Worm (Caenorhabditis elegans) whole organism, L1 larva: ENCODE measurements around the gene F49F1.11.

Experiments used
- alr-1 ChIP-seq: fragments of 200-800 bp; sonication (Bioruptor generic); optimal IDR thresholded peaks from 2 replicates; lab custom pipeline; 2018; ENCODE audit warnings: borderline replicate concordance, mild to moderate bottlenecking, missing genetic modification characterization, missing compliant biosample characterization
- ama-1 ChIP-seq: fragments of 150-350 bp; optimal IDR thresholded peaks from 2 replicates; lab custom pipeline; 2014
- ceh-8 ChIP-seq: fragments of 200-800 bp; sonication (Bioruptor generic); optimal IDR thresholded peaks from 2 replicates; lab custom pipeline; 2018; ENCODE audit warnings: mild to moderate bottlenecking, missing genetic modification characterization, moderate library complexity, missing compliant biosample characterization
- ceh-82 ChIP-seq, 3 experiments: fragments of 150-350 bp in 1 of 3; sonication (generic microtip) in 2 of 3; optimal IDR thresholded peaks; 2 replicates each; lab custom pipeline; 2014 to 2017; ENCODE audit warnings: missing biosample characterization in 3 of 3, missing genetic modification characterization in 3 of 3
- ceh-88 ChIP-seq: fragments of 200-800 bp; sonication (Bioruptor generic); IDR thresholded peaks from 2 replicates; pipeline ENCODE4 v1.3.6; 2022; ENCODE audit warnings: missing genetic modification characterization, missing compliant biosample characterization
- dpl-1 ChIP-seq, 3 experiments: fragments of 150-350 bp in 2 of 3; sonication (generic microtip) in 1 of 3; optimal IDR thresholded peaks; 2 replicates each; lab custom pipeline; 2014 to 2017; ENCODE audit warnings: missing biosample characterization in 3 of 3, missing genetic modification characterization in 3 of 3, missing genetic modification reagents in 3 of 3
- efl-1 ChIP-seq, 4 experiments: fragments of 150-350 bp; optimal IDR thresholded peaks in 3 of 4; peaks in 1 of 4; 1 replicate in 1 of 4; 2 replicates in 3 of 4; lab custom pipeline; 2014; ENCODE audit warnings: missing biosample characterization in 2 of 4, missing genetic modification characterization in 2 of 4, missing genetic modification reagents in 2 of 4
- fkh-8 ChIP-seq: sonication (generic microtip); optimal IDR thresholded peaks from 2 replicates; lab custom pipeline; 2016; ENCODE audit warnings: mild to moderate bottlenecking, missing genetic modification characterization, missing compliant biosample characterization
- fos-1 ChIP-seq: fragments of 150-350 bp; optimal IDR thresholded peaks from 2 replicates; lab custom pipeline; 2014; ENCODE audit warnings: missing biosample characterization, missing genetic modification characterization
- grh-1 ChIP-seq: fragments of 200-800 bp; sonication (Bioruptor generic); IDR thresholded peaks from 2 replicates; pipeline ENCODE4 v1.3.6; 2022; ENCODE audit warnings: missing genetic modification reagents, missing genetic modification characterization, missing compliant biosample characterization
- hlh-4 ChIP-seq: sonication (generic microtip); optimal IDR thresholded peaks from 2 replicates; lab custom pipeline; 2016; ENCODE audit warnings: mild to moderate bottlenecking, missing genetic modification characterization, missing compliant biosample characterization
- irx-1 ChIP-seq: sonication (generic microtip); optimal IDR thresholded peaks from 2 replicates; lab custom pipeline; 2016; ENCODE audit warnings: missing genetic modification characterization, missing compliant biosample characterization
- jun-1 ChIP-seq: fragments of 150-350 bp; optimal IDR thresholded peaks from 2 replicates; lab custom pipeline; 2014; ENCODE audit warnings: missing biosample characterization, missing genetic modification reagents, missing genetic modification characterization
- lin-14 ChIP-seq: fragments of 200-800 bp; sonication (Bioruptor generic); optimal IDR thresholded peaks from 2 replicates; lab custom pipeline; 2018; ENCODE audit warnings: mild to moderate bottlenecking, missing genetic modification characterization, moderate library complexity, missing compliant biosample characterization
- lin-15B ChIP-seq: fragments of 150-350 bp; sonication (generic microtip); optimal IDR thresholded peaks from 3 replicates; lab custom pipeline; 2014; ENCODE audit warnings: missing biosample characterization, missing genetic modification characterization
- lin-39 ChIP-seq: fragments of 150-350 bp; optimal IDR thresholded peaks from 2 replicates; lab custom pipeline; 2014; ENCODE audit warnings: missing biosample characterization, missing genetic modification reagents, missing genetic modification characterization
- lir-3 ChIP-seq: sonication (generic microtip); optimal IDR thresholded peaks from 2 replicates; lab custom pipeline; 2016; ENCODE audit warnings: mild to moderate bottlenecking, missing genetic modification characterization, moderate library complexity, missing compliant biosample characterization; ENCODE audit not compliant: poor library complexity
- mab-9 ChIP-seq: fragments of 200-800 bp; sonication (Bioruptor generic); IDR thresholded peaks from 2 replicates; pipeline ENCODE4 v1.3.6; 2022; ENCODE audit warnings: missing genetic modification reagents, missing genetic modification characterization, missing compliant biosample characterization
- mep-1 ChIP-seq: fragments of 150-350 bp; optimal IDR thresholded peaks from 2 replicates; lab custom pipeline; 2014; ENCODE audit warnings: missing biosample characterization, missing genetic modification characterization
- nhr-12 ChIP-seq: sonication (generic microtip); optimal IDR thresholded peaks from 2 replicates; lab custom pipeline; 2017; ENCODE audit warnings: missing biosample characterization, missing genetic modification characterization
- nhr-20 ChIP-seq: sonication (generic microtip); optimal IDR thresholded peaks from 2 replicates; lab custom pipeline; 2016; ENCODE audit warnings: mild to moderate bottlenecking, missing genetic modification characterization, missing compliant biosample characterization
- nhr-237 ChIP-seq: fragments of 150-350 bp; optimal IDR thresholded peaks from 2 replicates; lab custom pipeline; 2014; ENCODE audit warnings: missing biosample characterization, missing genetic modification characterization
- nhr-76 ChIP-seq: sonication (generic microtip); optimal IDR thresholded peaks from 2 replicates; lab custom pipeline; 2017; ENCODE audit warnings: missing biosample characterization, missing genetic modification characterization
- nhr-85 ChIP-seq: sonication (generic microtip); peaks from one replicate; lab custom pipeline; 2016; ENCODE audit warnings: missing genetic modification characterization, inconsistent platforms, missing compliant biosample characterization
- nhr-90 ChIP-seq: sonication (generic microtip); optimal IDR thresholded peaks from 2 replicates; lab custom pipeline; 2016; ENCODE audit warnings: mild to moderate bottlenecking, missing genetic modification characterization, missing compliant biosample characterization; ENCODE audit not compliant: poor library complexity
- pqm-1 ChIP-seq: sonication (generic microtip); optimal IDR thresholded peaks from 3 replicates; lab custom pipeline; 2017; ENCODE audit warnings: missing biosample characterization, missing genetic modification characterization
- rnt-1 ChIP-seq: sonication (generic microtip); optimal IDR thresholded peaks from 2 replicates; lab custom pipeline; 2016; ENCODE audit warnings: mild to moderate bottlenecking, missing genetic modification characterization, moderate library complexity, missing compliant biosample characterization
- snpc-4 ChIP-seq: fragments of 150-350 bp; optimal IDR thresholded peaks from 2 replicates; lab custom pipeline; 2014; ENCODE audit warnings: missing biosample characterization, missing genetic modification characterization
- sptf-1 ChIP-seq: fragments of 150-350 bp; optimal IDR thresholded peaks from 2 replicates; lab custom pipeline; 2014; ENCODE audit warnings: missing biosample characterization, missing genetic modification characterization
- unc-30 ChIP-seq: sonication (generic microtip); optimal IDR thresholded peaks from 2 replicates; lab custom pipeline; 2017; ENCODE audit warnings: missing biosample characterization, missing genetic modification characterization
- unc-62 ChIP-seq: fragments of 150-350 bp; optimal IDR thresholded peaks from 2 replicates; lab custom pipeline; 2014; ENCODE audit warnings: missing biosample characterization, missing genetic modification reagents, missing genetic modification characterization
- unc-86 ChIP-seq: sonication (generic microtip); optimal IDR thresholded peaks from 2 replicates; lab custom pipeline; 2016; ENCODE audit warnings: missing genetic modification characterization, missing compliant biosample characterization
- unc-98 ChIP-seq: fragments of 200-800 bp; sonication (Bioruptor generic); IDR thresholded peaks from 2 replicates; pipeline ENCODE4 v1.3.6; 2022; ENCODE audit warnings: missing genetic modification characterization, missing compliant biosample characterization
- zip-4 ChIP-seq: fragments of 200-800 bp; sonication (Bioruptor generic); optimal IDR thresholded peaks from 2 replicates; lab custom pipeline; 2018; ENCODE audit warnings: mild to moderate bottlenecking, missing genetic modification characterization, moderate library complexity, missing compliant biosample characterization

Gene F49F1.11

DNA sequence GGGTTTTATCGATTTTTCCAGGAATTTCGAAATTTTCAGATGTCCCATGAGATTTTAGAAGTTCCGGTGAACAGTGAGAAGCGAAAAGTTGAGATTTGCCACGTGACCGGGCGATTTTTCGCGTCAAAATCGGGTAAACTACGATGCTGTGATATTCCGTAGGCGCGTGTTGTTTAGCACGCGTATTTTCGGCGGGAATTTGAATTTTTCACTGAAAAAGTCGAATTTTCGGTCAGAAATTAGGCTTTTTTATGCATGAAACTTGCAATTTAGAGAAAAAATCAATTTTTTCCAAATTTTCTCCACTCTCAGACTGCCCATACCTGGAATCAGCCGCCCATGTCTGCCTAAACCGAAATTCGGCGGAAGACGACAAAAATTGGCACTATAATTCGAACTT lies 37.2 kb upstream of the F49F1.11 start, which contains the start of gene tsen-34:
Gene tsen-34 (plus strand): TSS at position 34 of the 400 bp plus-strand sequence.
- TF ChIP-seq nhr-85 (peak; percentile 76), ceh-88 (GFP tag; lab: Robert Waterston, UW) (no peak), efl-1 (optimal IDR thresholded peaks at IDR 0.05; lab: Kevin White, UChicago) (no peak), efl-1 (GFP tag; optimal IDR thresholded peaks at IDR 0.05 in 1 of 2; lab: Kevin White, UChicago) (peak in 1 of 2 experiments; percentile 91), ceh-8 (GFP tag; lab: Kevin White, UChicago) (no peak), lir-3 (tag; lab: Kevin White, UChicago) (no peak), irx-1 (tag; lab: Kevin White, UChicago) (no peak), jun-1 (no peak), ceh-82 (tag; optimal IDR thresholded peaks at IDR 0.05; lab: Kevin White, UChicago) (no peak)

ce11 chrIV:4177560-4177959 lies 36.3 kb upstream of the F49F1.11 start:
- TF ChIP-seq pqm-1 (tag; lab: Kevin White, UChicago): no peak
- no peak for TF ChIP-seq unc-98 (GFP tag; lab: Robert Waterston, UW)
- no peak for TF ChIP-seq fkh-8 (tag; lab: Kevin White, UChicago)
- no peak for TF ChIP-seq ceh-88 (GFP tag; lab: Robert Waterston, UW)
- TF ChIP-seq rnt-1: no peak
- TF ChIP-seq lir-3 (tag; lab: Kevin White, UChicago): no peak
- TF ChIP-seq nhr-90 (tag; lab: Kevin White, UChicago): no peak
- no peak for TF ChIP-seq mep-1 (tag; lab: Kevin White, UChicago)
- no peak for TF ChIP-seq nhr-20 (tag; lab: Kevin White, UChicago)
- TF ChIP-seq dpl-1 (GFP tag; optimal IDR thresholded peaks at IDR 0.05; lab: Kevin White, UChicago): peak in 1 of 3 experiments; percentile 10
- no peak for TF ChIP-seq lin-39
- TF ChIP-seq unc-30 (tag; lab: Kevin White, UChicago): no peak
- TF ChIP-seq lin-14: no peak
- TF ChIP-seq alr-1 (tag; lab: Kevin White, UChicago): no peak
- no peak for TF ChIP-seq irx-1 (tag; lab: Kevin White, UChicago)
- no peak for TF ChIP-seq snpc-4 (tag; lab: Kevin White, UChicago)
- no peak for TF ChIP-seq grh-1 (GFP tag; lab: Robert Waterston, UW)
- no peak for TF ChIP-seq fos-1
- TF ChIP-seq efl-1 (optimal IDR thresholded peaks at IDR 0.05; lab: Kevin White, UChicago): peak; percentile 13 to 28
- peak; percentile 29 to 91 for TF ChIP-seq efl-1 (GFP tag; optimal IDR thresholded peaks at IDR 0.05 in 1 of 2; lab: Kevin White, UChicago)
- no peak for TF ChIP-seq unc-86 (tag; lab: Kevin White, UChicago)
- TF ChIP-seq hlh-4 (tag; lab: Kevin White, UChicago): no peak
- TF ChIP-seq unc-62 (GFP tag; lab: Kevin White, UChicago): no peak
- no peak for TF ChIP-seq nhr-12 (tag; lab: Kevin White, UChicago)
- peak; percentile 23 for TF ChIP-seq lin-15B (tag; lab: Kevin White, UChicago)
- TF ChIP-seq ama-1 (lab: Kevin White, UChicago): no peak
- TF ChIP-seq sptf-1 (tag; lab: Kevin White, UChicago): no peak

- TF ChIP-seq dpl-1 (GFP tag; optimal IDR thresholded peaks at IDR 0.05; lab: Kevin White, UChicago) (peak in 1 of 3 experiments; percentile 9), nhr-85 (peak; percentile 33), sptf-1 (tag; lab: Kevin White, UChicago) (no peak), nhr-90 (tag; lab: Kevin White, UChicago) (no peak), efl-1 (optimal IDR thresholded peaks at IDR 0.05; lab: Kevin White, UChicago) (no peak), efl-1 (GFP tag; optimal IDR thresholded peaks at IDR 0.05 in 1 of 2; lab: Kevin White, UChicago) (peak; percentile 38 to 51), zip-4 (no peak)
These were observed 35.4 kb upstream of the F49F1.11 start for ce11 chrIV:4176659-4177058.

DNA sequence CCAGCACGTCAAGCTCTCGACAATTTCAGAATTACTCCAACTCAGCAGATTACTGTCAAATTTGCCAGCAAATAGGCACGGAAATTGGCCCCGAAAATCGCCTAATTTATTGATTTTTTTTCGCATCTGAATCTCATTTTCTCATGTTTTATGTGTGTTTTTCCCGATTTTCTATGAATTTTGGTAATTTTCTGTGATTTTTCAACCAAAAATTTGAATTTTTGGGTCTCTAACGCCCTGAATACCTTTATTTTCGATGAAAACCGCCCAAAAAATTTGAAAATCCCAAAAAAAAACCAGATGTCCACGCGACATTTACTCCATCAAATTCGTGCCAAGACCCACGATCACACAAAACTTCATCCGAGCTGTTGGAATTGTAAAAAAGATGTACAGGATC lies 34.9 kb upstream of the F49F1.11 start, which contains the start of gene dnj-15:
Gene dnj-15 (plus strand): TSS at position 301 of the 400 bp plus-strand sequence.
- TF ChIP-seq mab-9 (GFP tag; lab: Robert Waterston, UW): no peak
- no peak for TF ChIP-seq nhr-237
- no peak for TF ChIP-seq ceh-8 (GFP tag; lab: Kevin White, UChicago)
- TF ChIP-seq nhr-76 (tag; lab: Kevin White, UChicago): no peak
